Worm (Caenorhabditis elegans) whole organism, late embryonic: ENCODE measurements around the gene hacd-1.

ENCODE experiments used
- che-1 ChIP-seq: sonication (generic microtip); optimal IDR thresholded peaks from 2 replicates; lab custom pipeline; 2016; ENCODE audit warnings: mild to moderate bottlenecking, missing genetic modification characterization, missing compliant biosample characterization
- elt-2 ChIP-seq: sonication (generic microtip); optimal IDR thresholded peaks from 2 replicates; lab custom pipeline; 2016; ENCODE audit warnings: missing genetic modification reagents, missing genetic modification characterization, missing compliant biosample characterization
- fkh-10 ChIP-seq: fragments of 150-350 bp; optimal IDR thresholded peaks from 2 replicates; lab custom pipeline; 2014; ENCODE audit warnings: missing biosample characterization, missing genetic modification reagents, missing genetic modification characterization
- hlh-30 ChIP-seq: sonication (generic microtip); optimal IDR thresholded peaks from 2 replicates; lab custom pipeline; 2017; ENCODE audit warnings: antibody characterized with exemption, missing genetic modification characterization, missing compliant biosample characterization; ENCODE audit not compliant: insufficient read depth
- tbx-2 ChIP-seq: sonication (generic microtip); optimal IDR thresholded peaks from 2 replicates; lab custom pipeline; 2016; ENCODE audit warnings: missing genetic modification characterization, missing compliant biosample characterization
- ttx-3 ChIP-seq: sonication (generic microtip); optimal IDR thresholded peaks from 2 replicates; lab custom pipeline; 2016; ENCODE audit warnings: missing genetic modification reagents, missing genetic modification characterization, missing compliant biosample characterization

DNA sequence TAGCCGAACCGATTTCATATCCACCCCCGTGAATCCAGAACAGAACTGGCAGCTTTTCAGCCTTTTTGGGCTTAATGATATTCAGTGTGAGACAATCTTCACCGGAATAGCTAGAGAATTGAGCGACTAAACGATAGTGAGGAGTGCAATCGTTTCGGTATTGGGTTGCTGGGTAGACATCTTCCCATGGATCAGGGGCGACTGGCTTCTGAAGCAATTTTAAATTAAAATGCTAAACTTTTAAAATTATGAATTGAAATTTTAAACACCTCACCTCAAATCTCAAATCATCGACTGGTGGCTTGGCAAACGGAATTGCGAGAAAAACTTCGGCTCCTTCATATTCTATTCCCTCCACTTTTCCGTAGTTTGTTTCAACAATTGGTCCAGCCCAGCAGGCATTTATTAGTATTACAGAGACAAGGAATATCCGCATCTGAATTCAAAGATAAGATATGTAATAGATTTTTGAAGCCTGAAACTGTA lies 28.4 kb upstream of the hacd-1 start, which contains the start of gene ges-1:
- no peak for TF ChIP-seq che-1 (tag; lab: Kevin White, UChicago)
- TF ChIP-seq fkh-10 (GFP tag; lab: Kevin White, UChicago) = no peak
- no peak for TF ChIP-seq ttx-3 (tag; lab: Kevin White, UChicago)
- TF ChIP-seq tbx-2 = no peak
- TF ChIP-seq hlh-30 (tag; lab: Kevin White, UChicago) = no peak
- no peak for TF ChIP-seq elt-2 (tag; lab: Kevin White, UChicago)
